Fruit fly (Drosophila melanogaster) whole organism: ENCODE measurements around the gene wap.

Source experiments
- Dll ChIP-seq: fragments of >200 bp; optimal IDR thresholded peaks from 2 replicates; lab custom pipeline; 2017
- EcR ChIP-seq, 2 experiments: fragments of >200 bp; optimal IDR thresholded peaks; 2 replicates each; lab custom pipeline; 2017; ENCODE audit warnings: missing biosample characterization in 2 of 2, missing genetic modification characterization in 2 of 2, missing genetic modification reagents in 2 of 2
- psq ChIP-seq: fragments of >200 bp; optimal IDR thresholded peaks from 2 replicates; lab custom pipeline; 2017
- usp ChIP-seq: fragments of >200 bp; optimal IDR thresholded peaks from 2 replicates; lab custom pipeline; 2017; ENCODE audit warnings: missing biosample characterization, missing genetic modification characterization, mixed read lengths

- no peak for TF ChIP-seq EcR (GFP tag; optimal IDR thresholded peaks at IDR 0.05; lab: Kevin White, UChicago)
- TF ChIP-seq Dll (lab: Kevin White, UChicago): no peak
- TF ChIP-seq psq (lab: Kevin White, UChicago): no peak
- no peak for TF ChIP-seq usp
Measured at dm6 chrX:22474881-22475280, 19.7 kb upstream of the wap start.
